Worm (Caenorhabditis elegans) whole organism, L4/young adult: ENCODE data around the gene egl-1.

Experiments used
- W03F9.2 ChIP-seq: fragments of 150-350 bp; optimal IDR thresholded peaks from 2 replicates; lab custom pipeline; 2014; ENCODE audit warnings: missing biosample characterization, missing genetic modification characterization
- dao-5 ChIP-seq: sonication (generic microtip); optimal IDR thresholded peaks from 2 replicates; lab custom pipeline; 2016; ENCODE audit warnings: missing genotype, missing genetic modification characterization, moderate library complexity, missing compliant biosample characterization
- him-1 ChIP-seq: sonication (generic microtip); optimal IDR thresholded peaks from 2 replicates; lab custom pipeline; 2016; ENCODE audit warnings: missing genotype, missing genetic modification reagents, missing genetic modification characterization, missing compliant biosample characterization

egl-1 gene

ce11 chrV:14457070-14457469 is 24.9 kb upstream of the egl-1 start, which contains the start of gene coh-3:
Gene coh-3, plus strand, starts transcription at chrV:14457422.
- TF ChIP-seq W03F9.2 (tag; lab: Kevin White, UChicago) (peak; percentile 48), him-1 (tag; lab: Kevin White, UChicago) (no peak), dao-5 (no peak)

DNA sequence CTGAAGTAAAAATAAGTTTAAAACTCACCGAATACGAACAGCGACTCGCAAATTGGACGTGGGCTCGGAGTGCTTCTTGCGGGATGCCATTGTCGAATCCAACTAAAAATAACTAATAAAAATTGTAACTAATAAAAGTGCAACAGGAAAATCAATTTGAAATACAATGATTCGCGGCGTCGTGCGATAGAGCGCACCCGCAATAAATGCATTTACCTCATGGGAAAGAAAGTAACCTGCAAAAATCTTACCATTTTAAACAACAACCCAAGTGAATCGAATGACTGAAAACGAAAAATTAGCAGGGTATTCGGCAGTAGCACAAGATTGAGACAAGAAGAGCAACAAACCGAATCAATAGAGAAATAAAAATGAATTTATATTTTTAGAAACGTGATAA is 24.5 kb upstream of the egl-1 start, which contains the start of gene bmk-1:
bmk-1 (minus strand) TSS at position 359 of the 400 bp plus-strand sequence.
- TF ChIP-seq dao-5 (no peak), W03F9.2 (tag; lab: Kevin White, UChicago) (no peak), him-1 (tag; lab: Kevin White, UChicago) (no peak)

- TF ChIP-seq W03F9.2 (tag; lab: Kevin White, UChicago) (no peak), dao-5 (no peak), him-1 (tag; lab: Kevin White, UChicago) (no peak)
Observed at ce11 chrV:14449397-14449796, 17.2 kb upstream of the egl-1 start, which contains the start of gene F23B12.7. Gene F23B12.7, plus strand, starts transcription at chrV:14449697.

DNA sequence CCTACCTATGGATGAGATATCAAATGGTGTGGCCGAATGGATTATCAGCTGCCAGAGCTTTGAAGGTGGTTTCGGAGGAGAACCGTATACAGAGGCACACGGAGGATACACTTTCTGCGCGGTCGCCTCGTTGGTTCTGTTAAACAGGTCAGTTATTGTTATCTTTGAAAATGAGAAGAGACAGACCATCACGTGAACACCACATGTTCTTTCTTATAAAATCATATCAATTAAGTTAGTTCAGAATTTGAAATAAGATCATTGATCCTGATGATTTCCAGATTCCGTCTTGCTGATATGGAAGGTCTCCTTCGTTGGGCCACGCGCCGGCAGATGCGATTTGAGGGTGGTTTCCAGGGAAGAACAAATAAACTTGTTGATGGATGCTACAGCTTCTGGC is 16.5 kb upstream of the egl-1 start:
- TF ChIP-seq dao-5, result no peak
- no peak for TF ChIP-seq him-1 (tag; lab: Kevin White, UChicago)
- TF ChIP-seq W03F9.2 (tag; lab: Kevin White, UChicago), result no peak

ce11 chrV:14447240-14447763 is 15.1 kb upstream of the egl-1 start, which contains the start of the genes dlat-1 and fntb-1:
Gene dlat-1, minus strand, starts transcription at chrV:14447290.
Gene fntb-1, plus strand, starts transcription at chrV:14447651.
- TF ChIP-seq him-1 (tag; lab: Kevin White, UChicago) (no peak), dao-5 (no peak), W03F9.2 (tag; lab: Kevin White, UChicago) (no peak)

DNA sequence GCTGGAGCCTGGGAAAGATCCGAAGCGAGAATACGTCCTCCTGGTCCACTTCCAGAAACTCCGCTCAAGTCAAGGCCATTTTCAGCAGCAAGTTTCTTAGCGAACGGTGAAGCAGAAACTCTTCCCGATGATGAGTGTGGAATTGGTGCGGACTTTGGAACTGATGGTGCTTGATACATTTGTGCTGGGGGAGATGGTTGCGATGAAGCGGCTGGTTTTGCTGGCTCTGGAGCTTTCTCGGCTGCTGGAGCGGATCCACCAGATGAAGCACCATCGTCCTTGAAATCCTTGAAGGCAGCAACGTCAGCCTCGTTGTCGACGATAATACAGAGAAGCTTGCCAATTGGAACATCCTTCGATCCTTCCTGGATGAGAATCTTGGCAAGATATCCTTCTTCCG is 14.3 kb upstream of the egl-1 start:
- TF ChIP-seq W03F9.2 (tag; lab: Kevin White, UChicago) (no peak), dao-5 (no peak), him-1 (tag; lab: Kevin White, UChicago) (no peak)

ce11 chrV:14440841-14441240 is 8.7 kb upstream of the egl-1 start, which contains the start of gene F23B12.4:
Gene F23B12.4, plus strand, starts transcription at chrV:14441141.
- TF ChIP-seq dao-5 (no peak), him-1 (tag; lab: Kevin White, UChicago) (no peak), W03F9.2 (tag; lab: Kevin White, UChicago) (no peak)

ce11 chrV:14439236-14439635 is 7.1 kb upstream of the egl-1 start:
- TF ChIP-seq W03F9.2 (tag; lab: Kevin White, UChicago) (no peak), him-1 (tag; lab: Kevin White, UChicago) (no peak), dao-5 (no peak)

ce11 chrV:14438099-14438739 is 6.1 kb upstream of the egl-1 start:
- TF ChIP-seq W03F9.2 (tag; lab: Kevin White, UChicago) (no peak), him-1 (tag; lab: Kevin White, UChicago) (no peak), dao-5 (no peak)

DNA sequence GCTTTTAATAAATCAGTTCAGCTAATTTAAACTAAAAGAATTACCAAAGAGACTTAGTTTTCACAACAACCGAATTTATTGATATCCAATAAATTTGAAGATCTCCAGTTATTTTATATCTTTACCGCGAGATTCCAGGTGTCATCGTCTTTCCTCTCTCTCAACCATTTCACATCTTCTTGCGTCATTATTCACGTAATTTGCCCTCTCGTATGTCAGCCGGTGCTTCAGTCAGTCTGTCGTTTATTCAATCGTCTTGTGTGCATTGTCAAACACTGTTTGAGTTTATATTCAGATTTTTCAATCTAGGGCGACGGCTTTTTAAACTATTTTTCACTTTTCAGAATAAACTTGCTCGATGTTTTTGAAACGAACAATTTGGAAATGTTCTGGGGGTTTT is 5.2 kb upstream of the egl-1 start:
- no peak for TF ChIP-seq W03F9.2 (tag; lab: Kevin White, UChicago)
- TF ChIP-seq him-1 (tag; lab: Kevin White, UChicago), result no peak
- no peak for TF ChIP-seq dao-5

- TF ChIP-seq him-1 (tag; lab: Kevin White, UChicago) (no peak), dao-5 (no peak), W03F9.2 (tag; lab: Kevin White, UChicago) (no peak)
Observed at ce11 chrV:14436195-14436594, 4.0 kb upstream of the egl-1 start.

DNA sequence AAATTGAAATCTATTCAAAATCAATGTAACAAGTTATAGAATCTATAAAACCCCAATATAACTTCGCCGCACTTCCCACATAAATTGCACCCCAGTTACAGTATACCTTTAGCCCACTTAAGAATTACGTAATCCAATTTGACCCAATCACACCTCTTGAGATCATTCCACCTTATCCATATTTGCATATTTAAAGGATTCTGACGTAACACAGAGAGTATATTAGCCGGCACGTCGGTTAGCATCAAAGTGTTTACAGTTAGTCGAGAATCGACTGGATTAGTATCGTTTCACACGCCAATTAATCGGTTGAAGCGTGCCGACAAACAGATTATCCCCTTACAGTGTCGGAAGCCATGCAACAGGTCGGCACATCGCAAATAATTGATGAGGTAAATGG is 1.4 kb upstream of the egl-1 start:
- TF ChIP-seq dao-5 (no peak), him-1 (tag; lab: Kevin White, UChicago) (no peak), W03F9.2 (tag; lab: Kevin White, UChicago) (no peak)

- TF ChIP-seq him-1 (tag; lab: Kevin White, UChicago), result no peak
- TF ChIP-seq W03F9.2 (tag; lab: Kevin White, UChicago), result no peak
- no peak for TF ChIP-seq dao-5
Observed at ce11 chrV:14428865-14429264, 3.3 kb downstream of the egl-1 start, which contains the start of gene F23B12.1. Gene F23B12.1, plus strand, starts transcription at chrV:14429165.

- no peak for TF ChIP-seq him-1 (tag; lab: Kevin White, UChicago)
- no peak for TF ChIP-seq W03F9.2 (tag; lab: Kevin White, UChicago)
- no peak for TF ChIP-seq dao-5
Observed at ce11 chrV:14427069-14427825, 4.9 kb downstream of the egl-1 start.
